Fruit fly (Drosophila melanogaster) whole organism, embryonic: ENCODE measurements around the gene Ptpmeg2.

Experiments used
- Antp ChIP-seq: fragments of 200-800 bp; sonication (Bioruptor generic); optimal IDR thresholded peaks from 3 replicates; lab custom pipeline; 2016; ENCODE audit warnings: missing biosample characterization, missing genetic modification characterization
- CG10462 ChIP-seq: fragments of 200-800 bp; sonication (Bioruptor generic); optimal IDR thresholded peaks from 2 replicates; lab custom pipeline; 2016; ENCODE audit warnings: missing biosample characterization, missing genetic modification characterization
- CG10654 ChIP-seq: fragments of 200-800 bp; sonication (Bioruptor generic); optimal IDR thresholded peaks from 2 replicates; lab custom pipeline; 2016; ENCODE audit warnings: missing biosample characterization, missing genetic modification characterization
- CG12769 ChIP-seq: fragments of 200-800 bp; sonication (Bioruptor generic); optimal IDR thresholded peaks from 2 replicates; lab custom pipeline; 2019; ENCODE audit warnings: missing biosample characterization, mild to moderate bottlenecking, missing genetic modification characterization, moderate library complexity
- CG13287 ChIP-seq: fragments of 200-800 bp; sonication (Bioruptor generic); IDR thresholded peaks from 2 replicates; pipeline ENCODE4 v1.3.6; 2022; ENCODE audit warnings: missing biosample characterization, missing genetic modification characterization; ENCODE audit not compliant: partially characterized antibody
- CG13424 ChIP-seq: fragments of 200-800 bp; sonication (Bioruptor generic); optimal IDR thresholded peaks from 2 replicates; lab custom pipeline; 2019; ENCODE audit warnings: missing biosample characterization, mild to moderate bottlenecking, missing genetic modification characterization, moderate library complexity
- CG16815 ChIP-seq: fragments of 200-800 bp; sonication (Bioruptor generic); optimal IDR thresholded peaks from 3 replicates; lab custom pipeline; 2017; ENCODE audit warnings: missing biosample characterization, mild to moderate bottlenecking, missing genetic modification characterization
- CG17359 ChIP-seq: fragments of 200-800 bp; sonication (Bioruptor generic); optimal IDR thresholded peaks from 3 replicates; lab custom pipeline; 2018; ENCODE audit warnings: missing biosample characterization, mild to moderate bottlenecking, missing genetic modification characterization, moderate library complexity
- CG17361 ChIP-seq: fragments of 200-800 bp; sonication (Bioruptor generic); IDR thresholded peaks from 3 replicates; pipeline ENCODE4 v1.3.6; 2022; ENCODE audit warnings: missing biosample characterization, missing genetic modification characterization
- CG17802 ChIP-seq: fragments of 200-800 bp; sonication (Bioruptor generic); optimal IDR thresholded peaks from 2 replicates; lab custom pipeline; 2018; ENCODE audit warnings: missing biosample characterization, mild to moderate bottlenecking, missing genetic modification characterization, moderate library complexity
- CG18599 ChIP-seq: fragments of 200-800 bp; sonication (Bioruptor generic); optimal IDR thresholded peaks from 3 replicates; lab custom pipeline; 2017; ENCODE audit warnings: missing biosample characterization, missing genetic modification characterization, mild to moderate bottlenecking, moderate library complexity, missing genetic modification reagents
- CG2875 ChIP-seq: fragments of 200-800 bp; sonication (Bioruptor generic); optimal IDR thresholded peaks from 2 replicates; lab custom pipeline; 2017; ENCODE audit warnings: missing biosample characterization, mild to moderate bottlenecking, missing genetic modification characterization, missing genetic modification reagents
- CG3065 ChIP-seq: fragments of 200-800 bp; sonication (Bioruptor generic); optimal IDR thresholded peaks from 2 replicates; lab custom pipeline; 2016; ENCODE audit warnings: missing biosample characterization, missing genetic modification characterization
- CG31224 ChIP-seq: fragments of 200-800 bp; sonication (Bioruptor generic); IDR thresholded peaks from 2 replicates; pipeline ENCODE4 v1.3.6; 2022; ENCODE audit warnings: missing biosample characterization, missing genetic modification characterization
- CG31441 ChIP-seq: fragments of 200-800 bp; sonication (Bioruptor generic); IDR thresholded peaks from 2 replicates; pipeline ENCODE4 v1.3.6; 2022; ENCODE audit warnings: missing biosample characterization, missing genetic modification characterization
- CG32532 ChIP-seq: fragments of 200-800 bp; sonication (Bioruptor generic); IDR thresholded peaks from 2 replicates; pipeline ENCODE4 v1.3.6; 2022; ENCODE audit warnings: missing biosample characterization, missing genetic modification characterization
- CG32767 ChIP-seq: fragments of 200-800 bp; sonication (Bioruptor generic); IDR thresholded peaks from 2 replicates; pipeline ENCODE4 v1.3.6; 2022; ENCODE audit warnings: missing biosample characterization, missing genetic modification characterization
- CG32772 ChIP-seq: fragments of 200-800 bp; sonication (Bioruptor generic); IDR thresholded peaks from 2 replicates; pipeline ENCODE4 v1.3.6; 2022; ENCODE audit warnings: missing biosample characterization, missing genetic modification characterization
- CG4328 ChIP-seq: fragments of 200-800 bp; sonication (Bioruptor generic); optimal IDR thresholded peaks from 3 replicates; lab custom pipeline; 2017; ENCODE audit warnings: missing biosample characterization, missing genetic modification reagents, missing genetic modification characterization
- CG4360 ChIP-seq: fragments of 200-800 bp; sonication (Bioruptor generic); IDR thresholded peaks from 2 replicates; pipeline ENCODE4 v1.3.6; 2022; ENCODE audit warnings: missing biosample characterization, missing genetic modification characterization
- CG6689 ChIP-seq: fragments of 200-800 bp; sonication (Bioruptor generic); IDR thresholded peaks from 2 replicates; pipeline ENCODE4 v1.3.6; 2022; ENCODE audit warnings: missing biosample characterization, missing genetic modification characterization
- CG8765 ChIP-seq: fragments of 200-800 bp; sonication (Bioruptor generic); IDR thresholded peaks from 2 replicates; pipeline ENCODE4 v1.3.6; 2022; ENCODE audit warnings: missing biosample characterization, missing genetic modification characterization
- CG9932 ChIP-seq: fragments of 200-800 bp; sonication (Bioruptor generic); IDR thresholded peaks from 2 replicates; pipeline ENCODE4 v1.3.6; 2022; ENCODE audit warnings: missing biosample characterization, missing genetic modification characterization
- Fer1 ChIP-seq: fragments of 200-800 bp; sonication (Bioruptor generic); optimal IDR thresholded peaks from 2 replicates; lab custom pipeline; 2017; ENCODE audit warnings: missing biosample characterization, mild to moderate bottlenecking, missing genetic modification characterization
- Fer3 ChIP-seq: fragments of 200-800 bp; sonication (Bioruptor generic); optimal IDR thresholded peaks from 2 replicates; lab custom pipeline; 2018; ENCODE audit warnings: missing biosample characterization, mild to moderate bottlenecking, missing genetic modification characterization, moderate library complexity
- HHEX ChIP-seq: fragments of 200-800 bp; sonication (Bioruptor generic); optimal IDR thresholded peaks from 3 replicates; lab custom pipeline; 2017; ENCODE audit warnings: missing biosample characterization, mild to moderate bottlenecking, missing genetic modification characterization, missing genetic modification reagents
- Hand ChIP-seq: fragments of 200-800 bp; sonication (Bioruptor generic); optimal IDR thresholded peaks from 2 replicates; lab custom pipeline; 2017; ENCODE audit warnings: mild to moderate bottlenecking, missing biosample characterization, missing genetic modification reagents, missing genetic modification characterization
- Oli ChIP-seq: fragments of 200-800 bp; sonication (Bioruptor generic); optimal IDR thresholded peaks from 2 replicates; lab custom pipeline; 2018; ENCODE audit warnings: missing biosample characterization, mild to moderate bottlenecking, missing genetic modification characterization, moderate library complexity
- Opbp ChIP-seq: fragments of 200-800 bp; sonication (Bioruptor generic); IDR thresholded peaks from 3 replicates; pipeline ENCODE4 v1.3.6; 2022; ENCODE audit warnings: missing biosample characterization, missing genetic modification characterization; ENCODE audit not compliant: partially characterized antibody
- Six4 ChIP-seq: fragments of 200-800 bp; sonication (Bioruptor generic); optimal IDR thresholded peaks from 2 replicates; lab custom pipeline; 2016; ENCODE audit warnings: missing biosample characterization, missing genetic modification characterization
- Sox102F ChIP-seq: fragments of 200-800 bp; sonication (Bioruptor generic); optimal IDR thresholded peaks from 2 replicates; lab custom pipeline; 2018; ENCODE audit warnings: missing biosample characterization, mild to moderate bottlenecking, missing genetic modification characterization, moderate library complexity
- Xrp1 ChIP-seq: fragments of 200-800 bp; sonication (Bioruptor generic); IDR thresholded peaks from 2 replicates; pipeline ENCODE4 v1.3.6; 2022; ENCODE audit warnings: missing biosample characterization, missing genetic modification characterization
- chn ChIP-seq: fragments of 200-800 bp; sonication (Bioruptor generic); optimal IDR thresholded peaks from 2 replicates; lab custom pipeline; 2016; ENCODE audit warnings: missing biosample characterization, missing genetic modification characterization
- dati ChIP-seq: fragments of 200-800 bp; sonication (Bioruptor generic); IDR thresholded peaks from 2 replicates; pipeline ENCODE4 v1.3.6; 2022; ENCODE audit warnings: missing biosample characterization, missing genetic modification characterization
- ewg ChIP-seq: fragments of 200-800 bp; sonication (Bioruptor generic); optimal IDR thresholded peaks from 3 replicates; lab custom pipeline; 2017; ENCODE audit warnings: mild to moderate bottlenecking, missing biosample characterization, missing genetic modification reagents, missing genetic modification characterization
- fd96Cb ChIP-seq: fragments of 200-800 bp; sonication (Bioruptor generic); optimal IDR thresholded peaks from 2 replicates; lab custom pipeline; 2018; ENCODE audit warnings: missing biosample characterization, mild to moderate bottlenecking, missing genetic modification characterization, moderate library complexity
- gem ChIP-seq: fragments of 200-800 bp; sonication (Bioruptor generic); optimal IDR thresholded peaks from 2 replicates; lab custom pipeline; 2019; ENCODE audit warnings: missing biosample characterization, mild to moderate bottlenecking, missing genetic modification characterization, moderate library complexity
- lilli ChIP-seq: fragments of 200-800 bp; sonication (Bioruptor generic); optimal IDR thresholded peaks from 3 replicates; lab custom pipeline; 2016; ENCODE audit warnings: missing biosample characterization, missing genetic modification characterization
- lola ChIP-seq, 3 experiments: fragments of >200 bp in 2 of 3; fragments of 200-800 bp in 1 of 3; sonication (Bioruptor generic) in 1 of 3; optimal IDR thresholded peaks; 2 replicates each; lab custom pipeline; 2017 to 2019; ENCODE audit warnings: missing biosample characterization in 3 of 3, missing genetic modification characterization in 3 of 3, mild to moderate bottlenecking in 1 of 3, moderate library complexity in 1 of 3
- nau ChIP-seq: fragments of 200-800 bp; sonication (Bioruptor generic); optimal IDR thresholded peaks from 3 replicates; lab custom pipeline; 2017; ENCODE audit warnings: missing biosample characterization, mild to moderate bottlenecking, missing genetic modification characterization, missing genetic modification reagents
- pan ChIP-seq, 4 experiments: fragments of >200 bp in 3 of 4; fragments of 200-800 bp in 1 of 4; sonication (Bioruptor generic) in 1 of 4; optimal IDR thresholded peaks in 3 of 4; IDR thresholded peaks in 1 of 4; 2 replicates each; pipeline versions ENCODE4 v1.3.6 to Lab custom; 2017 to 2022; ENCODE audit warnings: missing biosample characterization in 2 of 4, missing genetic modification characterization in 2 of 4, mixed read lengths in 1 of 4
- ro ChIP-seq: fragments of 200-800 bp; sonication (Bioruptor generic); IDR thresholded peaks from 2 replicates; pipeline ENCODE4 v1.3.6; 2022; ENCODE audit warnings: missing biosample characterization, missing genetic modification characterization
- sens-2 ChIP-seq: fragments of 200-800 bp; sonication (Bioruptor generic); IDR thresholded peaks from 2 replicates; pipeline ENCODE4 v1.3.6; 2022; ENCODE audit warnings: missing biosample characterization, missing genetic modification characterization
- sim ChIP-seq: fragments of 200-800 bp; sonication (Bioruptor generic); IDR thresholded peaks from 2 replicates; pipeline ENCODE4 v1.3.6; 2022; ENCODE audit warnings: missing biosample characterization, missing genetic modification characterization
- tio ChIP-seq: fragments of 200-800 bp; sonication (Bioruptor generic); optimal IDR thresholded peaks from 2 replicates; lab custom pipeline; 2017; ENCODE audit warnings: missing biosample characterization, missing genetic modification characterization, inconsistent platforms
- vfl ChIP-seq: fragments of 200-800 bp; sonication (Bioruptor generic); optimal IDR thresholded peaks from 2 replicates; lab custom pipeline; 2016; ENCODE audit warnings: missing biosample characterization, missing genetic modification characterization
- wdn ChIP-seq: fragments of 200-800 bp; sonication (Bioruptor generic); IDR thresholded peaks from 2 replicates; pipeline ENCODE4 v1.3.6; 2022; ENCODE audit warnings: missing biosample characterization, missing genetic modification characterization
- wor ChIP-seq: fragments of 200-800 bp; sonication (Bioruptor generic); IDR thresholded peaks from 2 replicates; pipeline ENCODE4 v1.3.6; 2022; ENCODE audit warnings: missing biosample characterization, missing genetic modification characterization
- zfh1 ChIP-seq: fragments of 200-800 bp; sonication (Bioruptor generic); IDR thresholded peaks from 3 replicates; pipeline ENCODE4 v1.3.6; 2022; ENCODE audit warnings: missing biosample characterization, missing genetic modification characterization

Gene Ptpmeg2

dm6 chrX:9652006-9652405 lies 6.9 kb downstream of the Ptpmeg2 start (continued):
- TF ChIP-seq CG13287 = no peak
- no peak for TF ChIP-seq CG8765
- TF ChIP-seq ro (GFP tag; lab: Robert Waterston, UW) = 0 out of 2 replicates have a peak, but pooled peaks have one; percentile 26
- TF ChIP-seq HHEX = peak; percentile 11
- peak; percentile 61 for TF ChIP-seq CG12769 (tag; lab: Kevin White, UChicago)
- TF ChIP-seq CG32772 (GFP tag; lab: Robert Waterston, UW) = peak; percentile 69
- peak; percentile 37 for TF ChIP-seq nau (GFP tag; lab: Kevin White, UChicago)
- peak; percentile 14; the same call in 1 of the 2 replicates for TF ChIP-seq CG4360 (GFP tag; lab: Robert Waterston, UW)
- TF ChIP-seq CG4328 (GFP tag; lab: Kevin White, UChicago) = no peak
- TF ChIP-seq gem (tag; lab: Kevin White, UChicago) = peak; percentile 68
- peak; percentile 57 for TF ChIP-seq fd96Cb (tag; lab: Kevin White, UChicago)
- peak; percentile 54; the same call in 1 of the 2 replicates for TF ChIP-seq CG32532 (GFP tag; lab: Robert Waterston, UW)
- TF ChIP-seq sim = peak; percentile 26; the same call in 1 of the 2 replicates
- peak; percentile 39 for TF ChIP-seq Six4 (GFP tag; lab: Kevin White, UChicago)
- TF ChIP-seq CG9932 (GFP tag; lab: Robert Waterston, UW) = peak; percentile 32; the same call in 1 of the 2 replicates
- no peak for TF ChIP-seq pan (optimal IDR thresholded peaks at IDR 0.05; lab: Kevin White, UChicago)
- TF ChIP-seq pan (GFP tag; optimal IDR thresholded peaks at IDR 0.05 in 1 of 2, IDR thresholded peaks at IDR 0.05 in 1 of 2) = peak in 1 of 2 experiments; percentile 76
- peak; percentile 57 for TF ChIP-seq CG2875 (GFP tag; lab: Kevin White, UChicago)
- peak; percentile 58 for TF ChIP-seq ewg (GFP tag; lab: Kevin White, UChicago)
- no peak for TF ChIP-seq vfl (GFP tag; lab: Kevin White, UChicago)
- TF ChIP-seq Oli = peak; percentile 60
- TF ChIP-seq tio (GFP tag; lab: Kevin White, UChicago) = no peak
- TF ChIP-seq chn (GFP tag; lab: Kevin White, UChicago) = peak; percentile 14
- peak; percentile 40; the same call in 1 of the 3 replicates for TF ChIP-seq CG17361 (GFP tag; lab: Robert Waterston, UW)
- peak in 1 of 3 experiments; percentile 27 for TF ChIP-seq lola (GFP tag; optimal IDR thresholded peaks at IDR 0.05; lab: Kevin White, UChicago)
- no peak for TF ChIP-seq Antp (GFP tag; lab: Kevin White, UChicago)
- TF ChIP-seq CG10462 (GFP tag; lab: Kevin White, UChicago) = peak; percentile 16
- TF ChIP-seq Fer1 (GFP tag; lab: Kevin White, UChicago) = peak; percentile 21
- peak; percentile 50; the same call in 1 of the 2 replicates for TF ChIP-seq CG6689
- TF ChIP-seq CG3065 (GFP tag; lab: Kevin White, UChicago) = no peak
- 0 out of 2 replicates have a peak, but pooled peaks have one; percentile 13 for TF ChIP-seq CG32767
- TF ChIP-seq CG17802 (tag; lab: Kevin White, UChicago) = peak; percentile 11
- peak; percentile 59 for TF ChIP-seq Fer3 (tag; lab: Kevin White, UChicago)
- no peak for TF ChIP-seq Hand (GFP tag; lab: Kevin White, UChicago)
- peak; percentile 42 for TF ChIP-seq lilli (GFP tag; lab: Kevin White, UChicago)
- TF ChIP-seq Xrp1 (GFP tag; lab: Robert Waterston, UW) = peak; percentile 70
- TF ChIP-seq CG17359 = peak; percentile 74
- peak; percentile 24 for TF ChIP-seq CG10654
- TF ChIP-seq Sox102F = peak; percentile 82
- TF ChIP-seq CG18599 = peak; percentile 25
- peak; percentile 8 for TF ChIP-seq CG16815 (GFP tag; lab: Kevin White, UChicago)
- peak; percentile 70 for TF ChIP-seq CG31441
- 0 out of 2 replicates have a peak, but pooled peaks have one; percentile 15 for TF ChIP-seq dati (GFP tag; lab: Robert Waterston, UW)
- TF ChIP-seq zfh1 (GFP tag; lab: Robert Waterston, UW) = peak; percentile 65; the same call in 2 of the 3 replicates
- TF ChIP-seq wor (GFP tag; lab: Robert Waterston, UW) = peak; percentile 58
- TF ChIP-seq CG31224 (GFP tag; lab: Robert Waterston, UW) = no peak
- TF ChIP-seq sens-2 (GFP tag; lab: Robert Waterston, UW) = peak; percentile 74
- TF ChIP-seq wdn = 0 out of 2 replicates have a peak, but pooled peaks have one; percentile 5
- peak; percentile 66 for TF ChIP-seq CG13424 (tag; lab: Kevin White, UChicago)
- TF ChIP-seq Opbp = no peak
